Fruit fly (Drosophila melanogaster): ENCODE data around the gene Pkc98E.
A peak's percentile ranks its signal among the peaks of the same experiment; 100 is the strongest.

Pkc98E gene

dm6 chr3R:29089662-29090007 lies 50.7 kb downstream of the Pkc98E start (continued):
- TF ChIP-seq CG13296 (GFP tag; optimal IDR thresholded peaks at IDR 0.05) (peak; percentile 62), bcd (GFP tag; optimal IDR thresholded peaks at IDR 0.05) (peak; percentile 55), CG30403 (GFP tag; optimal IDR thresholded peaks at IDR 0.05) (peak; percentile 20), nmo (GFP tag; optimal IDR thresholded peaks at IDR 0.05) (peak; percentile 57), CG14014 (GFP tag; IDR thresholded peaks at IDR 0.05) (no peak), CG11085 (GFP tag; IDR thresholded peaks at IDR 0.05) (peak; percentile 26; the same call in 1 of the 2 replicates), scrt (GFP tag; optimal IDR thresholded peaks at IDR 0.05) (peak; percentile 43), Ada2b (GFP tag; IDR thresholded peaks at IDR 0.05) (peak; percentile 44; the same call in 1 of the 2 replicates), Hr51 (GFP tag; optimal IDR thresholded peaks at IDR 0.05) (no peak), trem (tag; optimal IDR thresholded peaks at IDR 0.05) (peak; percentile 15), Aef1 (GFP tag; IDR thresholded peaks at IDR 0.05) (peak; percentile 45; the same call in 1 of the 3 replicates), CG1233 (GFP tag; optimal IDR thresholded peaks at IDR 0.05) (peak; percentile 40), BtbVII (GFP tag; optimal IDR thresholded peaks at IDR 0.05) (peak; percentile 48), CG5953 (GFP tag; IDR thresholded peaks at IDR 0.05) (no peak), CG17359 (tag; optimal IDR thresholded peaks at IDR 0.05) (peak; percentile 20), CG2678 (tag; optimal IDR thresholded peaks at IDR 0.05) (peak; percentile 75), HHEX (GFP tag; optimal IDR thresholded peaks at IDR 0.05) (peak; percentile 50), CG6689 (GFP tag; IDR thresholded peaks at IDR 0.05) (peak; percentile 40; the same call in 1 of the 2 replicates), CG12744 (GFP tag; optimal IDR thresholded peaks at IDR 0.05) (no peak), CG17802 (tag; optimal IDR thresholded peaks at IDR 0.05) (no peak), CG8924 (tag; optimal IDR thresholded peaks at IDR 0.05) (peak; percentile 30), Pdp1 (GFP tag; optimal IDR thresholded peaks at IDR 0.05) (peak in 1 of 2 experiments; percentile 4), CG14667 (GFP tag; IDR thresholded peaks at IDR 0.05) (0 out of 2 replicates have a peak, but pooled peaks have one; percentile 25), CG4404 (GFP tag; IDR thresholded peaks at IDR 0.05) (peak; percentile 52), CG11456 (GFP tag; IDR thresholded peaks at IDR 0.05) (0 out of 3 replicates have a peak, but pooled peaks have one; percentile 41), CG11504 (tag; optimal IDR thresholded peaks at IDR 0.05) (peak; percentile 72), CG31365 (tag; optimal IDR thresholded peaks at IDR 0.05) (no peak), Hmr (GFP tag; optimal IDR thresholded peaks at IDR 0.05) (peak; percentile 14), E2f1 (GFP tag; IDR thresholded peaks at IDR 0.05) (peak; percentile 36; the same call in 1 of the 2 replicates), pb (GFP tag; optimal IDR thresholded peaks at IDR 0.05) (peak; percentile 8), lab (GFP tag; optimal IDR thresholded peaks at IDR 0.05) (peak; percentile 79), Hr78 (GFP tag; optimal IDR thresholded peaks at IDR 0.05) (peak in 1 of 2 experiments; percentile 59), CG11093 (GFP tag; IDR thresholded peaks at IDR 0.05) (peak; percentile 34; the same call in 1 of the 3 replicates), CG9727 (GFP tag; optimal IDR thresholded peaks at IDR 0.05) (peak; percentile 20), sisA (GFP tag; IDR thresholded peaks at IDR 0.05) (peak; percentile 40), CG14050 (GFP tag; IDR thresholded peaks at IDR 0.05) (0 out of 3 replicates have a peak, but pooled peaks have one; percentile 10), zfh2 (GFP tag; optimal IDR thresholded peaks at IDR 0.05) (no peak), CG10543 (GFP tag; optimal IDR thresholded peaks at IDR 0.05) (peak; percentile 58), HLH3B (GFP tag; IDR thresholded peaks at IDR 0.05) (peak; percentile 35; the same call in 1 of the 2 replicates), Gug (GFP tag; IDR thresholded peaks at IDR 0.05) (peak; percentile 65; the same call in 2 of the 4 replicates), vnd (GFP tag; IDR thresholded peaks at IDR 0.05; ENCODE audit: partially characterized antibody) (no peak), ranshi (GFP tag; IDR thresholded peaks at IDR 0.05) (peak; percentile 42; the same call in 1 of the 2 replicates), Lim3 (GFP tag; IDR thresholded peaks at IDR 0.05) (no peak), Eip74EF (GFP tag; optimal IDR thresholded peaks at IDR 0.05) (peak in 1 of 2 experiments; percentile 23), CG15011 (GFP tag; optimal IDR thresholded peaks at IDR 0.05) (peak; percentile 28), Mrtf (GFP tag; IDR thresholded peaks at IDR 0.05) (peak; percentile 59; the same call in 2 of the 3 replicates), Dref (GFP tag; IDR thresholded peaks at IDR 0.05) (no peak), sr (GFP tag; IDR thresholded peaks at IDR 0.05) (peak; percentile 72; the same call in 2 of the 3 replicates), CG7839 (tag; optimal IDR thresholded peaks at IDR 0.05) (peak; percentile 35)
